Fruit fly (Drosophila melanogaster) whole organism, wandering third instar larva: ENCODE results near the gene CG15767.

Experiments used
- Abd-B ChIP-seq: fragments of >200 bp; optimal IDR thresholded peaks from 2 replicates; lab custom pipeline; 2017; ENCODE audit warnings: missing biosample characterization, missing genetic modification characterization
- Dfd ChIP-seq: fragments of >200 bp; optimal IDR thresholded peaks from 2 replicates; lab custom pipeline; 2017; ENCODE audit warnings: missing biosample characterization, missing genetic modification characterization
- Hr78 ChIP-seq: fragments of >200 bp; optimal IDR thresholded peaks from 2 replicates; lab custom pipeline; 2017; ENCODE audit warnings: missing biosample characterization, missing genetic modification characterization
- Myc ChIP-seq: fragments of >200 bp; optimal IDR thresholded peaks from 2 replicates; lab custom pipeline; 2017
- N ChIP-seq: fragments of >200 bp; optimal IDR thresholded peaks from 2 replicates; lab custom pipeline; 2018; ENCODE audit warnings: missing biosample characterization, missing external identifiers, missing genetic modification characterization
- Vsx2 ChIP-seq: fragments of 200-300, 225-300 bp; sonication (Bioruptor generic); optimal IDR thresholded peaks from 2 replicates; lab custom pipeline; 2018; ENCODE audit warnings: missing biosample characterization, missing genetic modification characterization; ENCODE audit not compliant: partially characterized antibody
- ey ChIP-seq: fragments of 200-800 bp; sonication (Bioruptor generic); optimal IDR thresholded peaks from 2 replicates; lab custom pipeline; 2016; ENCODE audit warnings: missing biosample characterization, missing genetic modification characterization
- foxo ChIP-seq, 2 experiments: fragments of 200-800 bp; sonication (Bioruptor generic); optimal IDR thresholded peaks; 2 replicates in 1 of 2; 3 replicates in 1 of 2; lab custom pipeline; 2016 to 2017; ENCODE audit warnings: missing biosample characterization in 2 of 2, missing genetic modification characterization in 2 of 2
- jim ChIP-seq: fragments of 175-275, 200-325 bp; sonication (Bioruptor generic); optimal IDR thresholded peaks from 2 replicates; lab custom pipeline; 2016; ENCODE audit warnings: missing biosample characterization, mild to moderate bottlenecking, missing genetic modification characterization
- usp ChIP-seq: fragments of >200 bp; optimal IDR thresholded peaks from 2 replicates; lab custom pipeline; 2017; ENCODE audit warnings: missing biosample characterization, missing genetic modification characterization

dm6 chrX:5819972-5820371, 30.7 kb downstream of the CG15767 start:
- no peak for TF ChIP-seq Vsx2 (GFP tag; lab: Kevin White, UChicago)
- TF ChIP-seq Abd-B = no peak
- no peak for TF ChIP-seq jim
- TF ChIP-seq ey (GFP tag; lab: Kevin White, UChicago) = no peak
- no peak for TF ChIP-seq usp
- TF ChIP-seq Dfd (GFP tag; lab: Kevin White, UChicago) = no peak
- no peak for TF ChIP-seq Hr78
- TF ChIP-seq Myc = no peak
- peak in 1 of 2 experiments; percentile 31 for TF ChIP-seq foxo (GFP tag; optimal IDR thresholded peaks at IDR 0.05; lab: Kevin White, UChicago)
- TF ChIP-seq N (GFP tag; lab: Kevin White, UChicago) = no peak
